Fruit fly (Drosophila melanogaster) whole organism, embryonic: ENCODE measurements around the gene CG7183.

Source experiments
- Antp ChIP-seq: fragments of 200-800 bp; sonication (Bioruptor generic); optimal IDR thresholded peaks from 3 replicates; lab custom pipeline; 2016; ENCODE audit warnings: missing biosample characterization, missing genetic modification characterization
- Bgb ChIP-seq: fragments of 200-800 bp; sonication (Bioruptor generic); IDR thresholded peaks from 2 replicates; pipeline ENCODE4 v1.3.6; 2022; ENCODE audit warnings: missing biosample characterization, missing genetic modification characterization; ENCODE audit not compliant: partially characterized antibody
- BtbVII ChIP-seq: fragments of 200-800 bp; sonication (Bioruptor generic); optimal IDR thresholded peaks from 3 replicates; lab custom pipeline; 2017; ENCODE audit warnings: missing biosample characterization, mild to moderate bottlenecking, missing genetic modification characterization
- CG10274 ChIP-seq: fragments of 200-800 bp; sonication (Bioruptor generic); optimal IDR thresholded peaks from 3 replicates; lab custom pipeline; 2017; ENCODE audit warnings: missing biosample characterization, mild to moderate bottlenecking, missing genetic modification characterization
- CG10979 ChIP-seq: fragments of 200-800 bp; sonication (Bioruptor generic); optimal IDR thresholded peaks from 2 replicates; lab custom pipeline; 2018; ENCODE audit warnings: missing biosample characterization, mild to moderate bottlenecking, missing genetic modification characterization, moderate library complexity
- CG12155 ChIP-seq: fragments of 200-800 bp; sonication (Bioruptor generic); optimal IDR thresholded peaks from 3 replicates; lab custom pipeline; 2016; ENCODE audit warnings: missing biosample characterization, missing genetic modification characterization
- CG12769 ChIP-seq: fragments of 200-800 bp; sonication (Bioruptor generic); optimal IDR thresholded peaks from 2 replicates; lab custom pipeline; 2019; ENCODE audit warnings: missing biosample characterization, mild to moderate bottlenecking, missing genetic modification characterization, moderate library complexity
- CG13775 ChIP-seq: fragments of 200-800 bp; sonication (Bioruptor generic); optimal IDR thresholded peaks from 3 replicates; lab custom pipeline; 2017; ENCODE audit warnings: missing biosample characterization, mild to moderate bottlenecking, missing genetic modification characterization
- CG15269 ChIP-seq: fragments of 200-800 bp; sonication (Bioruptor generic); optimal IDR thresholded peaks from 2 replicates; lab custom pipeline; 2018; ENCODE audit warnings: missing biosample characterization, mild to moderate bottlenecking, missing genetic modification characterization, moderate library complexity
- CG17186 ChIP-seq: fragments of 200-800 bp; sonication (Bioruptor generic); optimal IDR thresholded peaks from 3 replicates; lab custom pipeline; 2017; ENCODE audit warnings: missing biosample characterization, missing genetic modification reagents, missing genetic modification characterization
- CG18764 ChIP-seq: fragments of 200-800 bp; sonication (Bioruptor generic); optimal IDR thresholded peaks from 3 replicates; lab custom pipeline; 2016; ENCODE audit warnings: missing biosample characterization, missing genetic modification characterization
- CG3065 ChIP-seq: fragments of 200-800 bp; sonication (Bioruptor generic); optimal IDR thresholded peaks from 2 replicates; lab custom pipeline; 2016; ENCODE audit warnings: missing biosample characterization, missing genetic modification characterization
- CG31224 ChIP-seq: fragments of 200-800 bp; sonication (Bioruptor generic); IDR thresholded peaks from 2 replicates; pipeline ENCODE4 v1.3.6; 2022; ENCODE audit warnings: missing biosample characterization, missing genetic modification characterization
- CG3281 ChIP-seq: fragments of 200-800 bp; sonication (Bioruptor generic); optimal IDR thresholded peaks from 3 replicates; lab custom pipeline; 2017; ENCODE audit warnings: missing biosample characterization, mild to moderate bottlenecking, missing genetic modification characterization
- CG33213 ChIP-seq: fragments of 200-800 bp; sonication (Bioruptor generic); optimal IDR thresholded peaks from 3 replicates; lab custom pipeline; 2016; ENCODE audit warnings: missing biosample characterization, missing genetic modification characterization
- CG3407 ChIP-seq: fragments of 200-800 bp; sonication (Bioruptor generic); optimal IDR thresholded peaks from 2 replicates; lab custom pipeline; 2018; ENCODE audit warnings: missing biosample characterization, mild to moderate bottlenecking, missing genetic modification characterization
- CG34224 ChIP-seq: fragments of 200-800 bp; sonication (Bioruptor generic); IDR thresholded peaks from 3 replicates; pipeline ENCODE4 v1.3.6; 2022; ENCODE audit warnings: missing biosample characterization, missing genetic modification characterization; ENCODE audit not compliant: partially characterized antibody
- CG42726 ChIP-seq: fragments of 200-800 bp; sonication (Bioruptor generic); IDR thresholded peaks from 2 replicates; pipeline ENCODE4 v1.3.6; 2022; ENCODE audit warnings: missing biosample characterization, missing genetic modification characterization; ENCODE audit not compliant: partially characterized antibody
- CG5953 ChIP-seq: fragments of 200-800 bp; sonication (Bioruptor generic); IDR thresholded peaks from 2 replicates; pipeline ENCODE4 v1.3.6; 2022; ENCODE audit warnings: missing biosample characterization, missing genetic modification characterization
- CG6175 ChIP-seq: fragments of 200-800 bp; sonication (Bioruptor generic); IDR thresholded peaks from 3 replicates; pipeline ENCODE4 v1.3.6; 2022; ENCODE audit warnings: missing biosample characterization, missing genetic modification characterization
- CG6689 ChIP-seq: fragments of 200-800 bp; sonication (Bioruptor generic); IDR thresholded peaks from 2 replicates; pipeline ENCODE4 v1.3.6; 2022; ENCODE audit warnings: missing biosample characterization, missing genetic modification characterization
- CG9727 ChIP-seq: fragments of 200-800 bp; sonication (Bioruptor generic); optimal IDR thresholded peaks from 3 replicates; lab custom pipeline; 2017; ENCODE audit warnings: missing biosample characterization, mild to moderate bottlenecking, missing genetic modification characterization
- D19B ChIP-seq: fragments of 200-800 bp; sonication (Bioruptor generic); optimal IDR thresholded peaks from 2 replicates; lab custom pipeline; 2017; ENCODE audit warnings: missing biosample characterization, mild to moderate bottlenecking, missing genetic modification characterization
- Dad ChIP-seq: fragments of 200-800 bp; sonication (Bioruptor generic); optimal IDR thresholded peaks from 3 replicates; lab custom pipeline; 2016; ENCODE audit warnings: missing biosample characterization, missing genetic modification characterization
- Fer1 ChIP-seq: fragments of 200-800 bp; sonication (Bioruptor generic); optimal IDR thresholded peaks from 2 replicates; lab custom pipeline; 2017; ENCODE audit warnings: missing biosample characterization, mild to moderate bottlenecking, missing genetic modification characterization
- MTF-1 ChIP-seq: fragments of 200-800 bp; sonication (Bioruptor generic); optimal IDR thresholded peaks from 2 replicates; lab custom pipeline; 2018; ENCODE audit warnings: missing biosample characterization, mild to moderate bottlenecking, missing genetic modification characterization, borderline replicate concordance
- Opbp ChIP-seq: fragments of 200-800 bp; sonication (Bioruptor generic); IDR thresholded peaks from 3 replicates; pipeline ENCODE4 v1.3.6; 2022; ENCODE audit warnings: missing biosample characterization, missing genetic modification characterization; ENCODE audit not compliant: partially characterized antibody
- ac ChIP-seq: fragments of 200-800 bp; sonication (Bioruptor generic); optimal IDR thresholded peaks from 3 replicates; lab custom pipeline; 2017; ENCODE audit warnings: missing biosample characterization, mild to moderate bottlenecking, missing genetic modification characterization
- az2 ChIP-seq: fragments of 200-800 bp; sonication (Bioruptor generic); optimal IDR thresholded peaks from 3 replicates; lab custom pipeline; 2016; ENCODE audit warnings: missing biosample characterization, missing genetic modification characterization
- bbx ChIP-seq: fragments of 200-800 bp; sonication (Bioruptor generic); IDR thresholded peaks from 2 replicates; pipeline ENCODE4 v1.3.6; 2022; ENCODE audit warnings: missing biosample characterization, missing genetic modification characterization; ENCODE audit not compliant: partially characterized antibody
- ci ChIP-seq: fragments of 200-800 bp; sonication (Bioruptor generic); IDR thresholded peaks from 3 replicates; pipeline ENCODE4 v1.3.6; 2022; ENCODE audit warnings: missing biosample characterization, missing genetic modification characterization
- da ChIP-seq: fragments of 200-800 bp; sonication (Bioruptor generic); optimal IDR thresholded peaks from 2 replicates; lab custom pipeline; 2016; ENCODE audit warnings: missing biosample characterization, missing genetic modification characterization
- ems ChIP-seq: fragments of 200-800 bp; sonication (Bioruptor generic); optimal IDR thresholded peaks from 3 replicates; lab custom pipeline; 2016; ENCODE audit warnings: missing biosample characterization, missing genetic modification characterization
- esg ChIP-seq: fragments of 200-800 bp; sonication (Bioruptor generic); conservative IDR thresholded peaks from 2 replicates; pipeline ENCODE4 v1.3.6; 2022; ENCODE audit warnings: missing biosample characterization, missing genetic modification characterization
- fu2 ChIP-seq: fragments of 200-800 bp; sonication (Bioruptor generic); optimal IDR thresholded peaks from 2 replicates; lab custom pipeline; 2016; ENCODE audit warnings: missing biosample characterization, missing genetic modification characterization
- gcm ChIP-seq: fragments of 200-800 bp; sonication (Bioruptor generic); optimal IDR thresholded peaks from 2 replicates; lab custom pipeline; 2019; ENCODE audit warnings: missing biosample characterization, mild to moderate bottlenecking, missing genetic modification characterization, moderate library complexity
- insv ChIP-seq, 2 experiments: fragments of 200-800 bp; sonication (Bioruptor generic); optimal IDR thresholded peaks; 3 replicates each; lab custom pipeline; 2016 to 2018; ENCODE audit warnings: missing biosample characterization in 2 of 2, missing genetic modification characterization in 2 of 2
- ken ChIP-seq: fragments of 200-800 bp; sonication (Bioruptor generic); IDR thresholded peaks from 3 replicates; pipeline ENCODE4 v1.3.6; 2022; ENCODE audit warnings: missing biosample characterization, missing genetic modification characterization
- kni ChIP-seq: fragments of 200-800 bp; sonication (Bioruptor generic); optimal IDR thresholded peaks from 3 replicates; lab custom pipeline; 2017; ENCODE audit warnings: mild to moderate bottlenecking, missing biosample characterization, missing genetic modification reagents, missing genetic modification characterization
- lbe ChIP-seq: fragments of 200-800 bp; sonication (Bioruptor generic); optimal IDR thresholded peaks from 2 replicates; lab custom pipeline; 2016; ENCODE audit warnings: missing biosample characterization, mild to moderate bottlenecking, missing genetic modification characterization
- lov ChIP-seq, 2 experiments: fragments of 200-800 bp in 1 of 2; fragments of >200 bp in 1 of 2; sonication (Bioruptor generic) in 1 of 2; IDR thresholded peaks in 1 of 2; optimal IDR thresholded peaks in 1 of 2; 2 replicates in 1 of 2; 3 replicates in 1 of 2; pipeline versions ENCODE4 v1.3.6 to Lab custom; 2017 to 2022; ENCODE audit warnings: missing biosample characterization in 1 of 2, missing genetic modification characterization in 1 of 2
- nom ChIP-seq: fragments of 200-800 bp; sonication (Bioruptor generic); optimal IDR thresholded peaks from 2 replicates; lab custom pipeline; 2017; ENCODE audit warnings: missing biosample characterization, missing genetic modification characterization, mild to moderate bottlenecking, moderate library complexity, missing genetic modification reagents
- otp ChIP-seq: fragments of 200-800 bp; sonication (Bioruptor generic); IDR thresholded peaks from 3 replicates; pipeline ENCODE4, ENCODE4 v1.3.6; 2022; ENCODE audit warnings: missing biosample characterization, missing genetic modification characterization
- phol ChIP-seq: fragments of 200-800 bp; sonication (Bioruptor generic); optimal IDR thresholded peaks from 3 replicates; lab custom pipeline; 2018; ENCODE audit warnings: missing biosample characterization, mild to moderate bottlenecking, missing genetic modification characterization, moderate library complexity
- pita ChIP-seq: fragments of 200-800 bp; sonication (Bioruptor generic); optimal IDR thresholded peaks from 2 replicates; lab custom pipeline; 2017; ENCODE audit warnings: missing biosample characterization, mild to moderate bottlenecking, missing genetic modification characterization
- repo ChIP-seq: fragments of 200-800 bp; sonication (Bioruptor generic); optimal IDR thresholded peaks from 2 replicates; lab custom pipeline; 2016; ENCODE audit warnings: missing biosample characterization, missing genetic modification characterization
- sens-2 ChIP-seq: fragments of 200-800 bp; sonication (Bioruptor generic); IDR thresholded peaks from 2 replicates; pipeline ENCODE4 v1.3.6; 2022; ENCODE audit warnings: missing biosample characterization, missing genetic modification characterization
- ssp ChIP-seq: fragments of 200-800 bp; sonication (Bioruptor generic); IDR thresholded peaks from 2 replicates; pipeline ENCODE4 v1.3.6; 2022; ENCODE audit warnings: missing biosample characterization, missing genetic modification characterization
- zfh2 ChIP-seq: fragments of 200-800 bp; sonication (Bioruptor generic); optimal IDR thresholded peaks from 2 replicates; lab custom pipeline; 2016; ENCODE audit warnings: missing biosample characterization, missing genetic modification characterization

The CG7183 gene

DNA sequence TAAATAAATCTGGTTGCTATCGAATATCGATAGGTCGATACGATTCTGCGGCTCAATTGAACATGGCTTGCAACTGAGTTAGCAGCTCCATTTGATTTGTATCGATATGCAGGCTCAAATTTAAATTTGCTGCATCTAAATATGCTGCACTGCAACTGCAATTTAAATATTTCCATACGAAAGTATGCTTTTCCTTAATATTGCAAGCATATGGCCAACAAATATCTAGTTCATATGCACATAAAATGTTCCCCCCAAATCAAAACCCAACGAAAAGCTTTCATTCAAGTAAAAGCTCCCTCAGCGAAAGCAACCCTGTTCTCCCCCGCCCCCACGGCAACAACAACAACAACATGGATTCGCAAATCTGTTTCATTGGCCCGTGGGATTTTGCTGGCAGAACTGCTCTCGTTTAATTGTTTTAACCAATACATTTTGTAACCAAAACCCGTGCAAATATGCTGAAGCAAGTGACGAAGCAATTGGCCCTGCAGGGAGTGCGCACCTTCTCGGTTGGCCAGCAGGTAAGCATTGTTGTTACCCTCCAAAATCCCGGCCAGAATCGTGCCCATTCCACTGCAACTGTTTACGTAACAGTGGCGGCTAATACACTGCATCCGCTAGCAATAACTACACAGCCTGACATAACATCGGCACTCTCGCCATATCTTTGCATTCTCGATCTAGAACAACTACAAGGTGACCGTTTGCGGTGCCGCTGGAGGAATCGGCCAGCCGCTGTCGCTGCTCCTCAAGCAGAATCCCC lies 5.7 kb upstream of the CG7183 start, which contains the start of the genes CG7168 and Mdh2 (continued):
- no peak for TF ChIP-seq D19B (GFP tag; lab: Kevin White, UChicago)
- TF ChIP-seq CG3281 (GFP tag; lab: Kevin White, UChicago), result peak; percentile 41
- TF ChIP-seq repo (GFP tag; lab: Kevin White, UChicago), result no peak
- no peak for TF ChIP-seq CG33213
- TF ChIP-seq Fer1 (GFP tag; lab: Kevin White, UChicago), result peak; percentile 3
- TF ChIP-seq otp (GFP tag; lab: Robert Waterston, UW), result no peak
- no peak for TF ChIP-seq BtbVII (GFP tag; lab: Kevin White, UChicago)
- no peak for TF ChIP-seq lbe (GFP tag; lab: Kevin White, UChicago)
- peak; percentile 19 for TF ChIP-seq CG17186 (GFP tag; lab: Kevin White, UChicago)
- TF ChIP-seq CG5953 (GFP tag; lab: Robert Waterston, UW), result no peak
- TF ChIP-seq gcm (GFP tag; lab: Kevin White, UChicago), result no peak
- no peak for TF ChIP-seq sens-2
- no peak for TF ChIP-seq CG31224 (GFP tag; lab: Robert Waterston, UW)
- TF ChIP-seq CG10979 (tag; lab: Kevin White, UChicago), result no peak
- no peak for TF ChIP-seq pita
- peak; percentile 69 for TF ChIP-seq CG12769 (tag; lab: Kevin White, UChicago)
- TF ChIP-seq kni (GFP tag; lab: Kevin White, UChicago), result no peak
- TF ChIP-seq ac (GFP tag; lab: Kevin White, UChicago), result no peak
- no peak for TF ChIP-seq MTF-1
- TF ChIP-seq CG3407 (GFP tag; lab: Kevin White, UChicago), result no peak
- TF ChIP-seq bbx (GFP tag; lab: Robert Waterston, UW), result peak; percentile 79
- TF ChIP-seq zfh2, result no peak
- peak; percentile 88 for TF ChIP-seq Bgb (GFP tag; lab: Robert Waterston, UW)
- TF ChIP-seq da, result no peak
- no peak for TF ChIP-seq insv (GFP tag; optimal IDR thresholded peaks at IDR 0.05; lab: Kevin White, UChicago)
- TF ChIP-seq CG6175, result no peak
- peak; percentile 44 for TF ChIP-seq phol
- TF ChIP-seq CG15269 (tag; lab: Kevin White, UChicago), result no peak
- TF ChIP-seq ssp (GFP tag; lab: Robert Waterston, UW), result no peak
- peak; percentile 79 for TF ChIP-seq CG34224
- no peak for TF ChIP-seq ci
- no peak for TF ChIP-seq fu2
- TF ChIP-seq esg, result no peak
- TF ChIP-seq ken (GFP tag; lab: Robert Waterston, UW), result no peak
- no peak for TF ChIP-seq CG3065
- TF ChIP-seq CG9727 (GFP tag; lab: Kevin White, UChicago), result no peak
- no peak for TF ChIP-seq CG18764
- TF ChIP-seq nom (GFP tag; lab: Kevin White, UChicago), result no peak
- TF ChIP-seq az2, result no peak
- TF ChIP-seq ems, result no peak
- peak; percentile 87; the same call in 2 of the 3 replicates for TF ChIP-seq Opbp (GFP tag; lab: Robert Waterston, UW)
- TF ChIP-seq CG13775 (GFP tag; lab: Kevin White, UChicago), result no peak
- TF ChIP-seq Antp (GFP tag; lab: Kevin White, UChicago), result no peak
- no peak for TF ChIP-seq lov (optimal IDR thresholded peaks at IDR 0.05; lab: Kevin White, UChicago)
- TF ChIP-seq lov (GFP tag; IDR thresholded peaks at IDR 0.05; lab: Robert Waterston, UW), result no peak
- TF ChIP-seq Dad (GFP tag; lab: Kevin White, UChicago), result no peak
- TF ChIP-seq CG42726 (GFP tag; lab: Robert Waterston, UW), result peak; percentile 79
- TF ChIP-seq CG12155 (GFP tag; lab: Kevin White, UChicago), result no peak
- TF ChIP-seq CG6689 (GFP tag; lab: Robert Waterston, UW), result no peak
- TF ChIP-seq CG10274 (GFP tag; lab: Kevin White, UChicago), result no peak
